Fruit fly (Drosophila melanogaster): ENCODE measurements around the gene CG3285.

CG3285 gene

DNA sequence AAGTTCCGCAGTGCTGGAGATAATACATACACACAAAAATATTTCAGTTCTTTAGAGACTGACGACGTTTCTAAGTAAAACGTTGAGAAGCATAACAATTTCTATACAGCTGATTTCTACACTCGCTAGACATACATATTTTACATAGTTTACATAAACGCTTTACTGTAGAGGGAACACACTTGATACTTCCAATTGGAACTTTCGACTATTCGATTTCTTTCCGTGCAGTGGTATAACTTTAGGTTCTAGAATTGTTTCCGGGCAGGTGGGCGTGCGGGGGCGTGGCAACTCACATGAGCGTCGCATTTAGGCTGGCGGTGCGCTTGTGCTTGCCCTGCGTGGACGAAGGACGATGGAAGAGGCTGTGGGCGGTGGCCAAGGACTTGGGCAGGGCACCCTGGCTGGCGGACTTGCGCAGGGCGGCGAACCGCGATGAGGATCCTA lies 41.8 kb downstream of the CG3285 start (continued):
- no peak for TF ChIP-seq CG7786 (GFP tag; optimal IDR thresholded peaks at IDR 0.05)

DNA sequence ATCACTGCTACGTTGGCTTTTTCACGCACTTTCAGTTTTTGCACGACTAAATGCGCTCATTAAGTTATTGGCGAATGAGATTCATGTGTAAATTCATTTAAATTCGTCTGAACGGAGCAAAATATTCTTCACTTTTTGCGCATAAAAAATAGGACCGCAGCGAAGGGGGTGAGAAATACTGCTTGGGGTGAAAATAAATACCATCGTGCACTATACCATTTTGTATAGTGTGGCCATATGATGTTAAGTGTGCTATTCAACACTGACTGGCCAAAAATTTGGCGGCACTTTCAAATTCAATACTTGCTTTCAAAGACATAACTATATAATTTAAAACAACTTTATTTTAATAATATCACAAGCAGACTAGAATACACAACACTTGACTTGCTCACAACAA lies 42.5 kb downstream of the CG3285 start, which contains the start of gene GramD1B:
TSS of gene GramD1B (minus strand) at position 131 of the 400 bp plus-strand sequence.
- peak; percentile 12 for TF ChIP-seq CG7786 (GFP tag; optimal IDR thresholded peaks at IDR 0.05)
- peak; percentile 26 for TF ChIP-seq CG12769 (tag; optimal IDR thresholded peaks at IDR 0.05)
- TF ChIP-seq Pdp1 (GFP tag; optimal IDR thresholded peaks at IDR 0.05): peak in 1 of 2 experiments; percentile 6
- peak; percentile 78 for TF ChIP-seq CG1603 (tag; optimal IDR thresholded peaks at IDR 0.05)
- TF ChIP-seq Side (GFP tag; optimal IDR thresholded peaks at IDR 0.05): peak; percentile 6
- peak; percentile 44; the same call in 1 of the 3 replicates for TF ChIP-seq Opbp (GFP tag; IDR thresholded peaks at IDR 0.05; ENCODE audit: partially characterized antibody)
- peak; percentile 32; the same call in 1 of the 2 replicates for TF ChIP-seq unc-4 (GFP tag; IDR thresholded peaks at IDR 0.05; ENCODE audit: partially characterized antibody)
- peak; percentile 51 for TF ChIP-seq Fer1 (GFP tag; optimal IDR thresholded peaks at IDR 0.05)
- no peak for TF ChIP-seq zf30C (GFP tag; optimal IDR thresholded peaks at IDR 0.05)
- peak; percentile 88 for TF ChIP-seq CG17186 (GFP tag; optimal IDR thresholded peaks at IDR 0.05)
- peak; percentile 52 for TF ChIP-seq Rfx (GFP tag; IDR thresholded peaks at IDR 0.05)
- TF ChIP-seq stwl (tag; optimal IDR thresholded peaks at IDR 0.05): peak; percentile 97
- no peak for TF ChIP-seq CG10959 (GFP tag; IDR thresholded peaks at IDR 0.05)
- TF ChIP-seq CG10267 (tag; optimal IDR thresholded peaks at IDR 0.05): peak; percentile 96
- peak; percentile 47 for TF ChIP-seq B-H2 (GFP tag; optimal IDR thresholded peaks at IDR 0.05)
- peak; percentile 10 for TF ChIP-seq CG15601 (tag; optimal IDR thresholded peaks at IDR 0.05)
- TF ChIP-seq fu2 (GFP tag; optimal IDR thresholded peaks at IDR 0.05): peak; percentile 7
- TF ChIP-seq cwo (GFP tag; optimal IDR thresholded peaks at IDR 0.05): no peak
- peak; percentile 32 for TF ChIP-seq Sry-δ (GFP tag; optimal IDR thresholded peaks at IDR 0.05)
- peak; percentile 23 for TF ChIP-seq Sin3A (optimal IDR thresholded peaks at IDR 0.05)
- TF ChIP-seq prd (optimal IDR thresholded peaks at IDR 0.05): no peak
- 0 out of 3 replicates have a peak, but pooled peaks have one; percentile 27 for TF ChIP-seq prd (GFP tag; IDR thresholded peaks at IDR 0.05)
- TF ChIP-seq BEAF-32 (GFP tag; optimal IDR thresholded peaks at IDR 0.05): peak; percentile 49
- TF ChIP-seq CG9932 (GFP tag; IDR thresholded peaks at IDR 0.05): peak; percentile 61
- TF ChIP-seq Mad (GFP tag; optimal IDR thresholded peaks at IDR 0.05): no peak
- TF ChIP-seq Bteb2 (GFP tag; optimal IDR thresholded peaks at IDR 0.05): no peak
- TF ChIP-seq CG12391 (tag; optimal IDR thresholded peaks at IDR 0.05): peak; percentile 26
- TF ChIP-seq Myb (GFP tag; optimal IDR thresholded peaks at IDR 0.05): peak; percentile 33
- TF ChIP-seq CG11504 (tag; optimal IDR thresholded peaks at IDR 0.05): peak; percentile 6
- TF ChIP-seq MBD-R2 (GFP tag; IDR thresholded peaks at IDR 0.05): peak; percentile 43; the same call in 1 of the 2 replicates
- no peak for TF ChIP-seq C15 (GFP tag; IDR thresholded peaks at IDR 0.05)
- TF ChIP-seq CG42726 (GFP tag; IDR thresholded peaks at IDR 0.05; ENCODE audit: partially characterized antibody): no peak
- peak; percentile 95 for TF ChIP-seq pzg (GFP tag; optimal IDR thresholded peaks at IDR 0.05)
- peak; percentile 3 for TF ChIP-seq Dek (tag; optimal IDR thresholded peaks at IDR 0.05)
- peak; percentile 93 for TF ChIP-seq CG9797 (GFP tag; optimal IDR thresholded peaks at IDR 0.05)
- peak; percentile 5 for TF ChIP-seq CG2678 (tag; optimal IDR thresholded peaks at IDR 0.05)
- TF ChIP-seq CG13624 (GFP tag; optimal IDR thresholded peaks at IDR 0.05): peak; percentile 24
- peak; percentile 29; the same call in 1 of the 2 replicates for TF ChIP-seq hbn (GFP tag; IDR thresholded peaks at IDR 0.05; ENCODE audit: partially characterized antibody)
- TF ChIP-seq nmo (GFP tag; optimal IDR thresholded peaks at IDR 0.05): peak; percentile 16
- peak; percentile 16 for TF ChIP-seq lbe (GFP tag; optimal IDR thresholded peaks at IDR 0.05)
- TF ChIP-seq amos (GFP tag; IDR thresholded peaks at IDR 0.05; ENCODE audit: partially characterized antibody): peak; percentile 40; the same call in 1 of the 2 replicates
- TF ChIP-seq bcd (GFP tag; optimal IDR thresholded peaks at IDR 0.05): no peak
- no peak for TF ChIP-seq p53 (GFP tag; optimal IDR thresholded peaks at IDR 0.05)
- TF ChIP-seq Doc2 (GFP tag; IDR thresholded peaks at IDR 0.05): no peak
- peak; percentile 11 for TF ChIP-seq CG18262 (tag; optimal IDR thresholded peaks at IDR 0.05)
- TF ChIP-seq CG4424 (GFP tag; optimal IDR thresholded peaks at IDR 0.05): peak; percentile 5
- 0 out of 3 replicates have a peak, but pooled peaks have one; percentile 23 for TF ChIP-seq ken (GFP tag; IDR thresholded peaks at IDR 0.05)

Data from whole organism, embryonic.